Worm (Caenorhabditis elegans) whole organism, L1 larva: ENCODE measurements around the gene F58F9.3.
A peak's percentile ranks its signal among the peaks of the same experiment; 100 is the strongest.

ENCODE experiments used
- C16A3.4 ChIP-seq: fragments of 150-350 bp; optimal IDR thresholded peaks from 2 replicates; lab custom pipeline; 2014; ENCODE audit warnings: missing biosample characterization, missing genetic modification characterization
- C34B4.2 ChIP-seq: sonication (generic microtip); optimal IDR thresholded peaks from 2 replicates; lab custom pipeline; 2017; ENCODE audit warnings: mild to moderate bottlenecking, missing genetic modification characterization, missing compliant biosample characterization
- Y116A8C.19 ChIP-seq: sonication (generic microtip); optimal IDR thresholded peaks from 2 replicates; lab custom pipeline; 2016; ENCODE audit warnings: missing compliant biosample characterization, missing genetic modification characterization, borderline replicate concordance
- aly-2 ChIP-seq: fragments of 150-350 bp; optimal IDR thresholded peaks from 2 replicates; lab custom pipeline; 2014; ENCODE audit warnings: missing biosample characterization, missing genetic modification characterization
- blmp-1 ChIP-seq: fragments of 150-350 bp; optimal IDR thresholded peaks from 2 replicates; lab custom pipeline; 2014; ENCODE audit warnings: missing biosample characterization, missing genetic modification characterization
- ceh-63 ChIP-seq: fragments of 200-800 bp; sonication (Bioruptor generic); optimal IDR thresholded peaks from 2 replicates; lab custom pipeline; 2018; ENCODE audit warnings: mild to moderate bottlenecking, missing genetic modification characterization, missing compliant biosample characterization
- ceh-82 ChIP-seq, 3 experiments: fragments of 150-350 bp in 1 of 3; sonication (generic microtip) in 2 of 3; optimal IDR thresholded peaks; 2 replicates each; lab custom pipeline; 2014 to 2017; ENCODE audit warnings: missing biosample characterization in 3 of 3, missing genetic modification characterization in 3 of 3
- ceh-88 ChIP-seq: fragments of 200-800 bp; sonication (Bioruptor generic); IDR thresholded peaks from 2 replicates; pipeline ENCODE4 v1.3.6; 2022; ENCODE audit warnings: missing genetic modification characterization, missing compliant biosample characterization
- dpl-1 ChIP-seq, 3 experiments: fragments of 150-350 bp in 2 of 3; sonication (generic microtip) in 1 of 3; optimal IDR thresholded peaks; 2 replicates each; lab custom pipeline; 2014 to 2017; ENCODE audit warnings: missing biosample characterization in 3 of 3, missing genetic modification characterization in 3 of 3, missing genetic modification reagents in 3 of 3
- dsc-1 ChIP-seq: sonication (generic microtip); optimal IDR thresholded peaks from 2 replicates; lab custom pipeline; 2016; ENCODE audit warnings: mild to moderate bottlenecking, missing genetic modification characterization, missing compliant biosample characterization
- efl-3 ChIP-seq: fragments of 200-800 bp; sonication (Bioruptor generic); optimal IDR thresholded peaks from 2 replicates; lab custom pipeline; 2018; ENCODE audit warnings: mild to moderate bottlenecking, missing genetic modification characterization, missing compliant biosample characterization
- egl-13 ChIP-seq: sonication (generic microtip); optimal IDR thresholded peaks from 2 replicates; lab custom pipeline; 2016; ENCODE audit warnings: missing genotype, missing genetic modification reagents, missing genetic modification characterization, missing compliant biosample characterization
- egl-27 ChIP-seq, 2 experiments: fragments of 150-350 bp in 1 of 2; sonication (generic microtip); optimal IDR thresholded peaks; 3 replicates each; lab custom pipeline; 2017 to 2018; ENCODE audit warnings: missing biosample characterization in 2 of 2, missing genetic modification characterization in 2 of 2, missing genetic modification reagents in 2 of 2
- elt-2 ChIP-seq: sonication (generic microtip); optimal IDR thresholded peaks from 2 replicates; lab custom pipeline; 2016; ENCODE audit warnings: missing genetic modification characterization, mild to moderate bottlenecking, inconsistent platforms, missing compliant biosample characterization, missing genetic modification reagents
- elt-3 ChIP-seq, 6 experiments: fragments of 150-350 bp in 1 of 6; sonication (generic microtip); optimal IDR thresholded peaks; 2 replicates each; lab custom pipeline; 2017 to 2018; ENCODE audit warnings: missing biosample characterization in 6 of 6, missing genetic modification characterization in 6 of 6, inconsistent platforms in 1 of 6
- ets-5 ChIP-seq: fragments of 200-800 bp; sonication (Bioruptor generic); IDR thresholded peaks from 2 replicates; pipeline ENCODE4 v1.3.6; 2022; ENCODE audit warnings: missing genetic modification characterization, missing compliant biosample characterization
- fkh-8 ChIP-seq: sonication (generic microtip); optimal IDR thresholded peaks from 2 replicates; lab custom pipeline; 2016; ENCODE audit warnings: mild to moderate bottlenecking, missing genetic modification characterization, missing compliant biosample characterization
- grh-1 ChIP-seq: fragments of 200-800 bp; sonication (Bioruptor generic); IDR thresholded peaks from 2 replicates; pipeline ENCODE4 v1.3.6; 2022; ENCODE audit warnings: missing genetic modification reagents, missing genetic modification characterization, missing compliant biosample characterization
- hlh-4 ChIP-seq: sonication (generic microtip); optimal IDR thresholded peaks from 2 replicates; lab custom pipeline; 2016; ENCODE audit warnings: mild to moderate bottlenecking, missing genetic modification characterization, missing compliant biosample characterization
- isw-1 ChIP-seq: fragments of 200-800 bp; sonication (Bioruptor generic); IDR thresholded peaks from 2 replicates; pipeline ENCODE4 v1.3.6; 2022; ENCODE audit warnings: missing genetic modification characterization, missing compliant biosample characterization
- lin-13 ChIP-seq: fragments of 150-350 bp; optimal IDR thresholded peaks from 2 replicates; lab custom pipeline; 2014; ENCODE audit warnings: missing biosample characterization, missing genetic modification reagents, missing genetic modification characterization
- lin-14 ChIP-seq: fragments of 200-800 bp; sonication (Bioruptor generic); optimal IDR thresholded peaks from 2 replicates; lab custom pipeline; 2018; ENCODE audit warnings: mild to moderate bottlenecking, missing genetic modification characterization, moderate library complexity, missing compliant biosample characterization
- lin-15B ChIP-seq: fragments of 150-350 bp; sonication (generic microtip); optimal IDR thresholded peaks from 3 replicates; lab custom pipeline; 2014; ENCODE audit warnings: missing biosample characterization, missing genetic modification characterization
- lin-35 ChIP-seq, 2 experiments: fragments of 150-350 bp; optimal IDR thresholded peaks; 2 replicates each; lab custom pipeline; 2014; ENCODE audit warnings: missing biosample characterization in 2 of 2, missing genetic modification characterization in 2 of 2, missing genetic modification reagents in 2 of 2
- mep-1 ChIP-seq: fragments of 150-350 bp; optimal IDR thresholded peaks from 2 replicates; lab custom pipeline; 2014; ENCODE audit warnings: missing biosample characterization, missing genetic modification characterization
- nhr-11 ChIP-seq: fragments of 150-350 bp; optimal IDR thresholded peaks from 2 replicates; lab custom pipeline; 2014; ENCODE audit warnings: missing biosample characterization, missing genetic modification characterization
- nhr-19 ChIP-seq: fragments of 200-800 bp; sonication (Bioruptor generic); conservative IDR thresholded peaks from 2 replicates; pipeline ENCODE4 v1.3.6; 2022; ENCODE audit warnings: missing genetic modification characterization, missing compliant biosample characterization
- nhr-28 ChIP-seq: fragments of 150-350 bp; optimal IDR thresholded peaks from 2 replicates; lab custom pipeline; 2014; ENCODE audit warnings: missing biosample characterization, missing genetic modification characterization
- nhr-47 ChIP-seq: sonication (generic microtip); optimal IDR thresholded peaks from 2 replicates; lab custom pipeline; 2016; ENCODE audit warnings: mild to moderate bottlenecking, missing genetic modification characterization, moderate library complexity, missing compliant biosample characterization
- nhr-71 ChIP-seq: sonication (generic microtip); optimal IDR thresholded peaks from 2 replicates; lab custom pipeline; 2016; ENCODE audit warnings: mild to moderate bottlenecking, missing genetic modification characterization, moderate library complexity, missing compliant biosample characterization
- nhr-84 ChIP-seq: sonication (generic microtip); optimal IDR thresholded peaks from 2 replicates; lab custom pipeline; 2017; ENCODE audit warnings: missing biosample characterization, missing genetic modification characterization
- nhr-85 ChIP-seq: sonication (generic microtip); peaks from one replicate; lab custom pipeline; 2016; ENCODE audit warnings: missing genetic modification characterization, inconsistent platforms, missing compliant biosample characterization
- pax-3 ChIP-seq: fragments of 200-800 bp; sonication (Bioruptor generic); optimal IDR thresholded peaks from 2 replicates; lab custom pipeline; 2018; ENCODE audit warnings: mild to moderate bottlenecking, missing genetic modification characterization, moderate library complexity, missing compliant biosample characterization
- ztf-4 ChIP-seq: fragments of 150-350 bp; optimal IDR thresholded peaks from 2 replicates; lab custom pipeline; 2014; ENCODE audit warnings: missing biosample characterization, missing genetic modification characterization

The F58F9.3 gene

DNA sequence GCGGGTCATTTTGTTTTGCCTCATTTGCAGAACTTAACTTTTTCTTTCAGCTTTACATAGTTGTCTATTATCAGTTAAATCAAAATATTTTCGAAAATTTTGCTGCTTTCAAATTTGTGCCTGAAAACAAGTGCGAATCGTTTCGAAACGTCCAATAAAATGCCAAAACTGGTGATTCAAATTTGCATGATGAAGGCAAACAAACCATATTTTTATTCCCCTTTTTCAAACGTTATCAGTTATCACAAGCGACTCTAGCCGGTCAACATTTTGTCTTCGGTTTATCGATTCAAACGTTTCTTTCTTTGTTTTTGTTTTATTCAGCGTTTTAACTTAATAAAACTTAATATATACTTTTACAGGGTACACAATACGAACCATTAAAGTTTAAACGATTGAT lies 22.5 kb upstream of the F58F9.3 start, which contains the start of the genes ugt-24 and C49A9.6:
Gene ugt-24, minus strand, starts transcription at position 147 of the 400 bp plus-strand sequence.
Gene C49A9.6, plus strand, starts transcription at position 363 of the 400 bp plus-strand sequence.
- TF ChIP-seq elt-3 (tag; optimal IDR thresholded peaks at IDR 0.05; lab: Kevin White, UChicago): no peak
- TF ChIP-seq egl-27 (tag; optimal IDR thresholded peaks at IDR 0.05; lab: Kevin White, UChicago): no peak
- peak; percentile 17 for TF ChIP-seq elt-2
- TF ChIP-seq Y116A8C.19 (tag; lab: Kevin White, UChicago): no peak
- peak in 1 of 2 experiments; percentile 21 for TF ChIP-seq lin-35 (GFP tag; optimal IDR thresholded peaks at IDR 0.05; lab: Kevin White, UChicago)

DNA sequence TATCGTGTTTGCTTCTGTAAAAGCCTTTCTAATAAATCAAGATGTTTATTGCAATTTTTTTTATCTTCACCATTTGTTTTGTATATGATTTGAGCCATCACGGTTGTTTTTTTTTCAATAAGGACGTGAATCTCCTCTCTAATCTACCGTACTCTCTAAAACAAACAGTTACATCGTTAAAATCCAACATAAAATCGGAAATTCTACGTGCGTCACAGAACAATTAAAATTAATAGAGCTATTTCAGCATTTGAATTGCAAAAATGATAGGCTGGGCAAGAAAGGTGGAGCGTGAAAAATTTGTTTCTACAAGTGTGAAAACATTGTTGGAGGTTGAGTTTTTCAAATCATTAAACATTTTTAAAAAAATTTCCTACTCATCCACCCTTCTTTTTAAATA lies 19.6 kb upstream of the F58F9.3 start, which contains the start of gene C49A9.5:
Gene C49A9.5, plus strand, starts transcription at position 271 of the 400 bp plus-strand sequence.
- TF ChIP-seq hlh-4 (tag; lab: Kevin White, UChicago): no peak
- TF ChIP-seq ceh-82 (tag; optimal IDR thresholded peaks at IDR 0.05; lab: Kevin White, UChicago): no peak
- TF ChIP-seq C16A3.4 (tag; lab: Kevin White, UChicago): no peak
- no peak for TF ChIP-seq nhr-85 (tag; lab: Kevin White, UChicago)
- TF ChIP-seq ets-5 (GFP tag; lab: Robert Waterston, UW): no peak
- TF ChIP-seq ztf-4 (tag; lab: Kevin White, UChicago): no peak
- no peak for TF ChIP-seq lin-13 (GFP tag; lab: Kevin White, UChicago)
- no peak for TF ChIP-seq aly-2 (tag; lab: Kevin White, UChicago)
- TF ChIP-seq C34B4.2 (tag; lab: Kevin White, UChicago): no peak
- TF ChIP-seq grh-1: no peak
- no peak for TF ChIP-seq nhr-84 (tag; lab: Kevin White, UChicago)
- TF ChIP-seq isw-1 (GFP tag; lab: Robert Waterston, UW): no peak
- no peak for TF ChIP-seq ceh-63
- TF ChIP-seq mep-1 (tag; lab: Kevin White, UChicago): no peak
- TF ChIP-seq fkh-8 (tag; lab: Kevin White, UChicago): no peak
- no peak for TF ChIP-seq pax-3 (tag; lab: Kevin White, UChicago)
- no peak for TF ChIP-seq dpl-1 (GFP tag; optimal IDR thresholded peaks at IDR 0.05; lab: Kevin White, UChicago)
- no peak for TF ChIP-seq lin-14 (GFP tag; lab: Kevin White, UChicago)
- TF ChIP-seq blmp-1: no peak

- TF ChIP-seq egl-27 (tag; optimal IDR thresholded peaks at IDR 0.05; lab: Kevin White, UChicago) (no peak), dsc-1 (tag; lab: Kevin White, UChicago) (no peak), efl-3 (no peak), nhr-71 (no peak), nhr-11 (tag; lab: Kevin White, UChicago) (no peak), ets-5 (GFP tag; lab: Robert Waterston, UW) (no peak), lin-15B (tag; lab: Kevin White, UChicago) (no peak), lin-14 (GFP tag; lab: Kevin White, UChicago) (no peak), nhr-47 (tag; lab: Kevin White, UChicago) (no peak), nhr-28 (tag; lab: Kevin White, UChicago) (no peak), egl-13 (tag; lab: Kevin White, UChicago) (no peak), ceh-88 (GFP tag; lab: Robert Waterston, UW) (no peak), nhr-19 (GFP tag; lab: Robert Waterston, UW) (no peak)
These were observed 16.0 kb upstream of the F58F9.3 start, which contains the start of gene C49A9.9 for ce11 chrIV:6217066-6217465. C49A9.9 (plus strand) TSS chrIV:6217372.

- TF ChIP-seq mep-1 (tag; lab: Kevin White, UChicago): no peak
- TF ChIP-seq fkh-8 (tag; lab: Kevin White, UChicago): no peak
- TF ChIP-seq lin-35 (GFP tag; optimal IDR thresholded peaks at IDR 0.05; lab: Kevin White, UChicago): no peak
- no peak for TF ChIP-seq nhr-85 (tag; lab: Kevin White, UChicago)
- no peak for TF ChIP-seq lin-14 (GFP tag; lab: Kevin White, UChicago)
These were observed 15.5 kb upstream of the F58F9.3 start for ce11 chrIV:6217503-6217902.
